Worm (Caenorhabditis elegans) whole organism, L4/young adult: ENCODE data around the gene ZK1240.5.

Experiments
- W03F9.2 ChIP-seq: fragments of 150-350 bp; optimal IDR thresholded peaks from 2 replicates; lab custom pipeline; 2014; ENCODE audit warnings: missing biosample characterization, missing genetic modification characterization
- dao-5 ChIP-seq: sonication (generic microtip); optimal IDR thresholded peaks from 2 replicates; lab custom pipeline; 2016; ENCODE audit warnings: missing genotype, missing genetic modification characterization, moderate library complexity, missing compliant biosample characterization
- him-1 ChIP-seq: sonication (generic microtip); optimal IDR thresholded peaks from 2 replicates; lab custom pipeline; 2016; ENCODE audit warnings: missing genotype, missing genetic modification reagents, missing genetic modification characterization, missing compliant biosample characterization

DNA sequence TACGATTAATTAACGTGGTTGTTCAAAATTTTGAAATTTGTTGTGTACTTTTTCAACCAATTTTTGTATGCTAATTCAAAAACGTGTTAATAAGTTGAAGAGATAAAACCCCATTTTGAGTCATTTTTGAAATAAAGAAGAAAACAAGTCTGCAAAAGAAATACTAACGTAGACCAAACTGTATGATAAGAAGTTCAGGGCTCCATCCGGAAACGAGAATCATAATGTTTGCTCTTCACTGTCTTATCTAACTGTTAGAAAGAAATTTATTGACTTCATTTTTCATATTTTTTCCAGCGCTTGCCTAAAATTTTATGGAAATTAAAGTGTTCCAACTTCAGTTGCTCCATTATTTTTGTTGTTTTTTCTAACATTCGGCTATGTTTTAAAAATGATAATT is 12.2 kb downstream of the ZK1240.5 start:
- no peak for TF ChIP-seq W03F9.2 (tag; lab: Kevin White, UChicago)
- TF ChIP-seq dao-5 (tag; lab: Kevin White, UChicago): no peak
- TF ChIP-seq him-1 (tag; lab: Kevin White, UChicago): no peak
